Worm (Caenorhabditis elegans) whole organism, L3 larva: ENCODE data around the gene mltn-9.
A peak's percentile ranks its signal among the peaks of the same experiment; 100 is the strongest.

Experiments used
- R02D3.7 ChIP-seq: fragments of 150-350 bp; optimal IDR thresholded peaks from 2 replicates; lab custom pipeline; 2014; ENCODE audit warnings: missing biosample characterization, missing genetic modification characterization
- ZK546.5 ChIP-seq: sonication (generic microtip); optimal IDR thresholded peaks from 2 replicates; lab custom pipeline; 2017; ENCODE audit warnings: missing biosample characterization, missing genetic modification characterization
- aly-2 ChIP-seq: fragments of 150-350 bp; optimal IDR thresholded peaks from 2 replicates; lab custom pipeline; 2014; ENCODE audit warnings: missing biosample characterization, missing genetic modification characterization
- ceh-28 ChIP-seq: fragments of 150-350 bp; optimal IDR thresholded peaks from 2 replicates; lab custom pipeline; 2014; ENCODE audit warnings: missing biosample characterization, missing genetic modification reagents, missing genetic modification characterization
- ceh-82 ChIP-seq: fragments of 150-350 bp; optimal IDR thresholded peaks from 2 replicates; lab custom pipeline; 2014; ENCODE audit warnings: missing biosample characterization, missing genetic modification characterization
- ceh-9 ChIP-seq: sonication (generic microtip); optimal IDR thresholded peaks from 2 replicates; lab custom pipeline; 2018; ENCODE audit warnings: missing biosample characterization, missing genetic modification characterization
- daf-12 ChIP-seq: fragments of 150-350 bp; optimal IDR thresholded peaks from 2 replicates; lab custom pipeline; 2014; ENCODE audit warnings: missing biosample characterization, missing genetic modification reagents, missing genetic modification characterization
- egl-27 ChIP-seq: sonication (generic microtip); optimal IDR thresholded peaks from 4 replicates; lab custom pipeline; 2017; ENCODE audit warnings: missing biosample characterization, missing genetic modification reagents, missing genetic modification characterization
- egl-5 ChIP-seq: fragments of 150-350 bp; optimal IDR thresholded peaks from 2 replicates; lab custom pipeline; 2017; ENCODE audit warnings: missing biosample characterization, missing genetic modification reagents, missing genetic modification characterization, inconsistent platforms
- elt-1 ChIP-seq: fragments of 150-350 bp; optimal IDR thresholded peaks from 2 replicates; lab custom pipeline; 2014; ENCODE audit warnings: missing biosample characterization, missing genetic modification characterization
- elt-2 ChIP-seq: sonication (generic microtip); optimal IDR thresholded peaks from 2 replicates; lab custom pipeline; 2016; ENCODE audit warnings: missing genetic modification reagents, mild to moderate bottlenecking, missing genetic modification characterization, missing compliant biosample characterization
- elt-3 ChIP-seq, 3 experiments: fragments of 150-350 bp in 1 of 3; sonication (generic microtip) in 2 of 3; optimal IDR thresholded peaks; 2 replicates in 2 of 3; 4 replicates in 1 of 3; lab custom pipeline; 2014 to 2017; ENCODE audit warnings: missing biosample characterization in 3 of 3, missing genetic modification characterization in 3 of 3
- fkh-2 ChIP-seq: fragments of 150-350 bp; optimal IDR thresholded peaks from 2 replicates; lab custom pipeline; 2014; ENCODE audit warnings: missing biosample characterization, missing genetic modification reagents, missing genetic modification characterization
- hmg-11 ChIP-seq: sonication (generic microtip); optimal IDR thresholded peaks from 2 replicates; lab custom pipeline; 2016; ENCODE audit warnings: missing genetic modification characterization, missing compliant biosample characterization
- jun-1 ChIP-seq: fragments of 150-350 bp; optimal IDR thresholded peaks from 2 replicates; lab custom pipeline; 2014; ENCODE audit warnings: missing biosample characterization, missing genetic modification reagents, missing genetic modification characterization
- lin-15B ChIP-seq: fragments of 150-350 bp; optimal IDR thresholded peaks from 2 replicates; lab custom pipeline; 2014; ENCODE audit warnings: missing biosample characterization, missing genetic modification characterization
- lin-39 ChIP-seq: fragments of 150-350 bp; optimal IDR thresholded peaks from 2 replicates; lab custom pipeline; 2018; ENCODE audit warnings: missing biosample characterization, missing genetic modification reagents, missing genetic modification characterization
- mdl-1 ChIP-seq: fragments of 150-350 bp; optimal IDR thresholded peaks from 2 replicates; lab custom pipeline; 2014; ENCODE audit warnings: missing biosample characterization, missing genetic modification characterization
- mml-1 ChIP-seq: fragments of 150-350 bp; sonication (generic microtip); optimal IDR thresholded peaks from 3 replicates; lab custom pipeline; 2014; ENCODE audit warnings: missing biosample characterization, missing genetic modification characterization
- nfya-1 ChIP-seq: sonication (generic microtip); optimal IDR thresholded peaks from 2 replicates; lab custom pipeline; 2017; ENCODE audit warnings: missing genetic modification characterization, mild to moderate bottlenecking, missing compliant biosample characterization, antibody characterized with exemption, moderate library complexity; ENCODE audit not compliant: insufficient read depth
- nhr-11 ChIP-seq: fragments of 150-350 bp; optimal IDR thresholded peaks from 2 replicates; lab custom pipeline; 2014; ENCODE audit warnings: missing biosample characterization, missing genetic modification characterization
- nhr-23 ChIP-seq: fragments of 150-350 bp; optimal IDR thresholded peaks from 2 replicates; lab custom pipeline; 2014; ENCODE audit warnings: missing biosample characterization, missing genetic modification reagents, missing genetic modification characterization
- nhr-43 ChIP-seq: sonication (generic microtip); optimal IDR thresholded peaks from 2 replicates; lab custom pipeline; 2016; ENCODE audit warnings: mild to moderate bottlenecking, missing genetic modification characterization, missing compliant biosample characterization; ENCODE audit not compliant: poor library complexity, severe bottlenecking
- nhr-67 ChIP-seq: fragments of 150-350 bp; optimal IDR thresholded peaks from 2 replicates; lab custom pipeline; 2014; ENCODE audit warnings: missing biosample characterization, missing genetic modification characterization
- pha-4 ChIP-seq: fragments of 150-350 bp; optimal IDR thresholded peaks from 2 replicates; lab custom pipeline; 2014; ENCODE audit warnings: missing biosample characterization, missing genetic modification reagents, missing genetic modification characterization
- snpc-4 ChIP-seq: fragments of 150-350 bp; optimal IDR thresholded peaks from 2 replicates; lab custom pipeline; 2014; ENCODE audit warnings: missing biosample characterization, missing genetic modification characterization
- unc-39 ChIP-seq: sonication (generic microtip); optimal IDR thresholded peaks from 4 replicates; lab custom pipeline; 2017; ENCODE audit warnings: missing biosample characterization, missing genetic modification characterization
- unc-62 ChIP-seq: fragments of 150-350 bp; sonication (generic microtip); optimal IDR thresholded peaks from 4 replicates; lab custom pipeline; 2014; ENCODE audit warnings: missing biosample characterization, missing genetic modification reagents, missing genetic modification characterization
- zag-1 ChIP-seq: fragments of 150-350 bp; optimal IDR thresholded peaks from 2 replicates; lab custom pipeline; 2014; ENCODE audit warnings: missing biosample characterization, missing genetic modification characterization
- ztf-11 ChIP-seq: fragments of 150-350 bp; optimal IDR thresholded peaks from 2 replicates; lab custom pipeline; 2014; ENCODE audit warnings: missing biosample characterization, missing genetic modification characterization
- ztf-4 ChIP-seq: fragments of 150-350 bp; optimal IDR thresholded peaks from 2 replicates; lab custom pipeline; 2014; ENCODE audit warnings: missing biosample characterization, missing genetic modification characterization

mltn-9 gene

DNA sequence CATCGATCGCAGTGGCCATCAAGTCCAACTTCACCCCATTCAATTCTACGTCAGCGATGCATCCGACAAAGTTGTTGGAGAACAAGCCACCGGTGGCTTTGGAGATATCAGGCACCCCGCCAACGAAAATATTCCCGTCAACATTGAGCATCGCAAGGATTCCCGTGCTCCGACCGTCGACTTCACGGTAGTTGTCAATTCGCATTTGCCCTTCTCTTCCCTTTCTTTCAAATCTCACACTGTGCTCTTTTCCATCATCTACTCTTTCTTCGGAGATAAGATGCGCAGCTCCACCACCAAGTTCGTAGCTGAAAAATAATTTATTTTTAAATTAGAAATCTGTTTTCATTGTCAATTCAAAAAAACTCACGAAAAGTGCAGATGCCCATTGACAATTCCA is 31.7 kb downstream of the mltn-9 start:
- no peak for TF ChIP-seq elt-1 (tag; lab: Kevin White, UChicago)
- no peak for TF ChIP-seq elt-2
- no peak for TF ChIP-seq R02D3.7
- no peak for TF ChIP-seq aly-2 (tag; lab: Kevin White, UChicago)
- TF ChIP-seq nhr-67 (tag; lab: Kevin White, UChicago), result no peak
- TF ChIP-seq jun-1 (tag; lab: Kevin White, UChicago), result no peak
- no peak for TF ChIP-seq hmg-11 (tag; lab: Kevin White, UChicago)
- TF ChIP-seq pha-4 (tag; lab: Kevin White, UChicago), result no peak
- no peak for TF ChIP-seq unc-62
- TF ChIP-seq nhr-11 (tag; lab: Kevin White, UChicago), result no peak
- no peak for TF ChIP-seq ceh-9
- TF ChIP-seq ZK546.5 (tag; lab: Kevin White, UChicago), result no peak
- TF ChIP-seq lin-15B (tag; lab: Kevin White, UChicago), result no peak
- no peak for TF ChIP-seq unc-39 (tag; lab: Kevin White, UChicago)
- no peak for TF ChIP-seq mml-1 (tag; lab: Kevin White, UChicago)
- no peak for TF ChIP-seq daf-12 (tag; lab: Kevin White, UChicago)
- no peak for TF ChIP-seq nhr-43 (tag; lab: Kevin White, UChicago)

- TF ChIP-seq egl-5 (tag; lab: Kevin White, UChicago), result peak; percentile 53
- peak; percentile 35 for TF ChIP-seq nhr-43 (tag; lab: Kevin White, UChicago)
- TF ChIP-seq lin-39 (tag; lab: Kevin White, UChicago), result no peak
- TF ChIP-seq nhr-23 (tag; lab: Kevin White, UChicago), result peak; percentile 19
- no peak for TF ChIP-seq fkh-2 (tag; lab: Kevin White, UChicago)
- no peak for TF ChIP-seq hmg-11 (tag; lab: Kevin White, UChicago)
- TF ChIP-seq elt-3 (tag; optimal IDR thresholded peaks at IDR 0.05; lab: Kevin White, UChicago), result peak in 1 of 3 experiments; percentile 66
Observed at ce11 chrII:14664647-14665518, 49.0 kb downstream of the mltn-9 start.

- TF ChIP-seq ZK546.5 (tag; lab: Kevin White, UChicago) (no peak), snpc-4 (tag; lab: Kevin White, UChicago) (no peak), unc-39 (tag; lab: Kevin White, UChicago) (no peak), elt-2 (no peak), zag-1 (tag; lab: Kevin White, UChicago) (no peak), nhr-43 (tag; lab: Kevin White, UChicago) (no peak), nfya-1 (tag; lab: Kevin White, UChicago) (no peak), jun-1 (tag; lab: Kevin White, UChicago) (no peak), unc-62 (no peak), nhr-67 (tag; lab: Kevin White, UChicago) (no peak), nhr-11 (tag; lab: Kevin White, UChicago) (no peak), ceh-82 (tag; lab: Kevin White, UChicago) (no peak), mdl-1 (tag; lab: Kevin White, UChicago) (no peak), ztf-4 (tag; lab: Kevin White, UChicago) (no peak), egl-27 (tag; lab: Kevin White, UChicago) (no peak)
Observed at ce11 chrII:14666274-14666673, 50.4 kb downstream of the mltn-9 start.

DNA sequence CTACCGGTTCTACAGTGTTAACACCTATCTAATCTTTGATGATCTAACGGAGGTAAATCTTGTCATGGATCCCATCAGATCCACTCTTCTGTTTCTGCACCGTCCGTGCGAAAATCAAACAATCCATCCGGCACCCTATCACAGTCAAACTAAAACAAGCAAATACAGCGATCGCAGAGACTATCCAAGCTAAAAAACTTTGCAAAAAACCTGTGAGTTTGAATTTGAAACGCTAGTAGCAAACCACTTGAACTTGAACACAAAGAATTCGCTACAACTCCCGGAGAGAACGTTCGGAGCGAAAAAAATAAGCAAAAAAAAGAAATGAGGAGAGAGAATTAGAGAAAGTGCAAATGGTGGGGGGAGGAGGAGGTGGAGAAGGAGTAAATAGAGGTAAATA is 52.8 kb downstream of the mltn-9 start:
- peak; percentile 71 for TF ChIP-seq pha-4 (tag; lab: Kevin White, UChicago)
- TF ChIP-seq nhr-43 (tag; lab: Kevin White, UChicago), result no peak

ce11 chrII:14670175-14670574 is 54.3 kb downstream of the mltn-9 start:
- TF ChIP-seq lin-39 (tag; lab: Kevin White, UChicago), result peak; percentile 22
- no peak for TF ChIP-seq R02D3.7
- no peak for TF ChIP-seq egl-27 (tag; lab: Kevin White, UChicago)
- TF ChIP-seq ceh-28, result no peak
- no peak for TF ChIP-seq ztf-11
